Worm (Caenorhabditis elegans): ENCODE results near the gene lin-52.
A peak's percentile ranks its signal among the peaks of the same experiment; 100 is the strongest.

Gene lin-52

ce11 chrIII:9789607-9790073, 34.9 kb downstream of the lin-52 start, which contains the start of gene R10E11.5:
Gene R10E11.5 (minus strand): TSS chrIII:9789657.
- TF ChIP-seq hpl-2 (GFP tag; optimal IDR thresholded peaks at IDR 0.05) (no peak), snpc-4 (tag; optimal IDR thresholded peaks at IDR 0.05) (no peak), fos-1 (tag; optimal IDR thresholded peaks at IDR 0.05) (no peak), hlh-4 (tag; optimal IDR thresholded peaks at IDR 0.05) (no peak), pqm-1 (tag; optimal IDR thresholded peaks at IDR 0.05) (no peak), rnt-1 (tag; optimal IDR thresholded peaks at IDR 0.05) (no peak), nhr-71 (tag; optimal IDR thresholded peaks at IDR 0.05) (no peak), isw-1 (GFP tag; IDR thresholded peaks at IDR 0.05) (no peak), pag-3 (tag; optimal IDR thresholded peaks at IDR 0.05; ENCODE audit: borderline replicate concordance, insufficient read depth) (no peak), lin-14 (GFP tag; optimal IDR thresholded peaks at IDR 0.05) (no peak), jun-1 (tag; optimal IDR thresholded peaks at IDR 0.05) (no peak), ceh-63 (GFP tag; optimal IDR thresholded peaks at IDR 0.05) (no peak), fkh-4 (tag; optimal IDR thresholded peaks at IDR 0.05; ENCODE audit: borderline replicate concordance) (no peak)

ce11 chrIII:9789083-9789482, 35.5 kb downstream of the lin-52 start:
- TF ChIP-seq zag-1 (tag; optimal IDR thresholded peaks at IDR 0.05) (no peak), efl-1 (optimal IDR thresholded peaks at IDR 0.05) (no peak), efl-1 (GFP tag; optimal IDR thresholded peaks at IDR 0.05 in 1 of 2) (peak in 1 of 2 experiments; percentile 51)

ce11 chrIII:9786776-9787175, 37.8 kb downstream of the lin-52 start:
- TF ChIP-seq lin-35 (GFP tag; optimal IDR thresholded peaks at IDR 0.05) = peak in 1 of 2 experiments; percentile 15
- TF ChIP-seq elt-2 (tag; optimal IDR thresholded peaks at IDR 0.05) = peak; percentile 56
- TF ChIP-seq ces-1 (GFP tag; optimal IDR thresholded peaks at IDR 0.05) = no peak
- no peak for TF ChIP-seq ets-5 (GFP tag; IDR thresholded peaks at IDR 0.05)

ce11 chrIII:9783133-9783590, 41.4 kb downstream of the lin-52 start:
- TF ChIP-seq nhr-20 (tag; optimal IDR thresholded peaks at IDR 0.05) (peak; percentile 6), nhr-90 (tag; optimal IDR thresholded peaks at IDR 0.05; ENCODE audit: poor library complexity) (peak; percentile 36), nhr-19 (GFP tag; conservative IDR thresholded peaks at IDR 0.05) (peak; percentile 37), ztf-4 (tag; optimal IDR thresholded peaks at IDR 0.05) (peak; percentile 43), pqm-1 (tag; optimal IDR thresholded peaks at IDR 0.05) (no peak), pax-3 (tag; optimal IDR thresholded peaks at IDR 0.05) (no peak), nhr-85 (tag) (peak; percentile 23), ceh-82 (tag; optimal IDR thresholded peaks at IDR 0.05) (no peak), zag-1 (tag; optimal IDR thresholded peaks at IDR 0.05) (no peak), nhr-28 (tag; optimal IDR thresholded peaks at IDR 0.05) (no peak), nhr-47 (tag; optimal IDR thresholded peaks at IDR 0.05) (peak; percentile 33), lsy-2 (tag; optimal IDR thresholded peaks at IDR 0.05) (peak in 1 of 2 experiments; percentile 37), elt-3 (tag; optimal IDR thresholded peaks at IDR 0.05) (peak in 1 of 6 experiments; percentile 16), efl-1 (optimal IDR thresholded peaks at IDR 0.05) (peak in 1 of 2 experiments; percentile 7), efl-1 (GFP tag; optimal IDR thresholded peaks at IDR 0.05 in 1 of 2) (no peak), egl-27 (tag; optimal IDR thresholded peaks at IDR 0.05) (no peak), lin-35 (GFP tag; optimal IDR thresholded peaks at IDR 0.05) (peak in 1 of 2 experiments; percentile 4), elt-2 (tag; optimal IDR thresholded peaks at IDR 0.05) (peak; percentile 19), snu-23 (GFP tag; optimal IDR thresholded peaks at IDR 0.05) (peak; percentile 9), C04F5.9 (tag; optimal IDR thresholded peaks at IDR 0.05) (no peak), mep-1 (tag; optimal IDR thresholded peaks at IDR 0.05) (no peak), aly-2 (tag; optimal IDR thresholded peaks at IDR 0.05) (peak; percentile 51), fkh-8 (tag; optimal IDR thresholded peaks at IDR 0.05) (no peak), snpc-4 (tag; optimal IDR thresholded peaks at IDR 0.05) (no peak), ama-1 (optimal IDR thresholded peaks at IDR 0.05) (peak; percentile 33), nhr-71 (tag; optimal IDR thresholded peaks at IDR 0.05) (peak; percentile 32)
